Fruit fly (Drosophila melanogaster) whole organism, embryonic: Measurements from ENCODE around the gene Fur2.

Experiments used
- Adf1 ChIP-seq: fragments of 200-800 bp; sonication (Bioruptor generic); IDR thresholded peaks from 2 replicates; pipeline ENCODE4 v1.3.6; 2022; ENCODE audit warnings: missing biosample characterization, missing genetic modification characterization
- CG10209 ChIP-seq: fragments of 200-800 bp; sonication (Bioruptor generic); optimal IDR thresholded peaks from 3 replicates; lab custom pipeline; 2017; ENCODE audit warnings: missing biosample characterization, mild to moderate bottlenecking, missing genetic modification characterization, missing genetic modification reagents
- CG11456 ChIP-seq: fragments of 200-800 bp; sonication (Bioruptor generic); IDR thresholded peaks from 3 replicates; pipeline ENCODE4 v1.3.6; 2022; ENCODE audit warnings: missing biosample characterization, missing genetic modification characterization
- CG11696 ChIP-seq: fragments of 200-800 bp; sonication (Bioruptor generic); IDR thresholded peaks from 2 replicates; pipeline ENCODE4 v1.3.6; 2022; ENCODE audit warnings: missing biosample characterization, missing genetic modification characterization
- CG11723 ChIP-seq: fragments of 200-800 bp; sonication (Bioruptor generic); optimal IDR thresholded peaks from 2 replicates; lab custom pipeline; 2017; ENCODE audit warnings: missing biosample characterization, mild to moderate bottlenecking, missing genetic modification characterization
- CG12299 ChIP-seq: fragments of 200-800 bp; sonication (Bioruptor generic); optimal IDR thresholded peaks from 2 replicates; lab custom pipeline; 2018; ENCODE audit warnings: missing biosample characterization, mild to moderate bottlenecking, missing genetic modification characterization
- CG12744 ChIP-seq: fragments of 200-800 bp; sonication (Bioruptor generic); optimal IDR thresholded peaks from 2 replicates; lab custom pipeline; 2016; ENCODE audit warnings: missing biosample characterization, missing genetic modification characterization
- CG15479 ChIP-seq: fragments of 200-800 bp; sonication (Bioruptor generic); optimal IDR thresholded peaks from 3 replicates; lab custom pipeline; 2019; ENCODE audit warnings: missing biosample characterization, mild to moderate bottlenecking, missing genetic modification characterization, moderate library complexity
- CG15696 ChIP-seq: fragments of 200-800 bp; sonication (Bioruptor generic); optimal IDR thresholded peaks from 2 replicates; lab custom pipeline; 2019; ENCODE audit warnings: missing biosample characterization, mild to moderate bottlenecking, missing genetic modification characterization, moderate library complexity
- CG17361 ChIP-seq: fragments of 200-800 bp; sonication (Bioruptor generic); IDR thresholded peaks from 3 replicates; pipeline ENCODE4 v1.3.6; 2022; ENCODE audit warnings: missing biosample characterization, missing genetic modification characterization
- CG1792 ChIP-seq: fragments of 200-800 bp; sonication (Bioruptor generic); optimal IDR thresholded peaks from 2 replicates; lab custom pipeline; 2016; ENCODE audit warnings: missing biosample characterization, missing genetic modification characterization
- CG2678 ChIP-seq: fragments of 200-800 bp; sonication (Bioruptor generic); optimal IDR thresholded peaks from 3 replicates; lab custom pipeline; 2019; ENCODE audit warnings: missing biosample characterization, mild to moderate bottlenecking, missing genetic modification characterization, moderate library complexity
- CG30403 ChIP-seq: fragments of 200-800 bp; sonication (Bioruptor generic); optimal IDR thresholded peaks from 3 replicates; lab custom pipeline; 2016; ENCODE audit warnings: missing biosample characterization, missing genetic modification characterization
- CG3065 ChIP-seq: fragments of 200-800 bp; sonication (Bioruptor generic); optimal IDR thresholded peaks from 2 replicates; lab custom pipeline; 2016; ENCODE audit warnings: missing biosample characterization, missing genetic modification characterization
- CG3281 ChIP-seq: fragments of 200-800 bp; sonication (Bioruptor generic); optimal IDR thresholded peaks from 3 replicates; lab custom pipeline; 2017; ENCODE audit warnings: missing biosample characterization, mild to moderate bottlenecking, missing genetic modification characterization
- CG3407 ChIP-seq: fragments of 200-800 bp; sonication (Bioruptor generic); optimal IDR thresholded peaks from 2 replicates; lab custom pipeline; 2018; ENCODE audit warnings: missing biosample characterization, mild to moderate bottlenecking, missing genetic modification characterization
- CG34376 ChIP-seq: fragments of 200-800 bp; sonication (Bioruptor generic); optimal IDR thresholded peaks from 2 replicates; lab custom pipeline; 2018; ENCODE audit warnings: missing biosample characterization, mild to moderate bottlenecking, missing genetic modification characterization
- CG6683 ChIP-seq: fragments of 200-800 bp; sonication (Bioruptor generic); optimal IDR thresholded peaks from 2 replicates; lab custom pipeline; 2017; ENCODE audit warnings: missing biosample characterization, mild to moderate bottlenecking, missing genetic modification characterization, missing genetic modification reagents
- CG6765 ChIP-seq: fragments of 200-800 bp; sonication (Bioruptor generic); optimal IDR thresholded peaks from 3 replicates; lab custom pipeline; 2017; ENCODE audit warnings: missing biosample characterization, mild to moderate bottlenecking, missing genetic modification characterization
- CG7271 ChIP-seq: fragments of 200-800 bp; sonication (Bioruptor generic); optimal IDR thresholded peaks from 2 replicates; lab custom pipeline; 2018; ENCODE audit warnings: missing biosample characterization, mild to moderate bottlenecking, missing genetic modification characterization, moderate library complexity
- CG7357 ChIP-seq: fragments of 200-800 bp; sonication (Bioruptor generic); IDR thresholded peaks from 3 replicates; pipeline ENCODE4 v1.3.6; 2022; ENCODE audit warnings: missing biosample characterization, missing genetic modification characterization
- CG7839 ChIP-seq: fragments of 200-800 bp; sonication (Bioruptor generic); optimal IDR thresholded peaks from 3 replicates; lab custom pipeline; 2018; ENCODE audit warnings: missing biosample characterization, mild to moderate bottlenecking, missing genetic modification characterization, moderate library complexity
- CG8359 ChIP-seq: fragments of 200-800 bp; sonication (Bioruptor generic); optimal IDR thresholded peaks from 2 replicates; lab custom pipeline; 2017; ENCODE audit warnings: missing biosample characterization, mild to moderate bottlenecking, missing genetic modification characterization, borderline replicate concordance
- CG8924 ChIP-seq: fragments of 200-800 bp; optimal IDR thresholded peaks from 3 replicates; lab custom pipeline; 2019; ENCODE audit warnings: missing biosample characterization, mild to moderate bottlenecking, missing genetic modification characterization, moderate library complexity
- D ChIP-seq, 2 experiments: fragments of 200-800 bp in 1 of 2; fragments of >200 bp in 1 of 2; sonication (Bioruptor generic) in 1 of 2; optimal IDR thresholded peaks; 2 replicates in 1 of 2; 3 replicates in 1 of 2; lab custom pipeline; 2017; ENCODE audit warnings: mild to moderate bottlenecking in 1 of 2, missing biosample characterization in 1 of 2, missing genetic modification characterization in 1 of 2, missing genetic modification reagents in 1 of 2
- Dbx ChIP-seq: fragments of 200-800 bp; sonication (Bioruptor generic); IDR thresholded peaks from 3 replicates; pipeline ENCODE4 v1.3.6; 2022; ENCODE audit warnings: missing biosample characterization, missing genetic modification characterization
- Fer2 ChIP-seq: fragments of 200-800 bp; sonication (Bioruptor generic); optimal IDR thresholded peaks from 2 replicates; lab custom pipeline; 2018; ENCODE audit warnings: missing biosample characterization, mild to moderate bottlenecking, missing genetic modification characterization, moderate library complexity
- Hand ChIP-seq: fragments of 200-800 bp; sonication (Bioruptor generic); optimal IDR thresholded peaks from 2 replicates; lab custom pipeline; 2017; ENCODE audit warnings: mild to moderate bottlenecking, missing biosample characterization, missing genetic modification reagents, missing genetic modification characterization
- HmgD ChIP-seq: fragments of 200-800 bp; sonication (Bioruptor generic); optimal IDR thresholded peaks from 3 replicates; lab custom pipeline; 2016; ENCODE audit warnings: missing biosample characterization, missing genetic modification characterization
- Hr51 ChIP-seq, 2 experiments: fragments of 200-800 bp; sonication (Bioruptor generic); optimal IDR thresholded peaks; 2 replicates in 1 of 2; 3 replicates in 1 of 2; lab custom pipeline; 2016 to 2018; ENCODE audit warnings: missing biosample characterization in 2 of 2, missing genetic modification characterization in 2 of 2, mild to moderate bottlenecking in 1 of 2, moderate library complexity in 1 of 2
- NC2β ChIP-seq: fragments of 200-800 bp; sonication (Bioruptor generic); optimal IDR thresholded peaks from 2 replicates; lab custom pipeline; 2016; ENCODE audit warnings: missing biosample characterization, missing genetic modification characterization
- NFAT ChIP-seq: fragments of 200-800 bp; sonication (Bioruptor generic); IDR thresholded peaks from 2 replicates; pipeline ENCODE4 v1.3.6; 2022; ENCODE audit warnings: missing biosample characterization, missing genetic modification characterization
- Oaz ChIP-seq: fragments of 200-800 bp; sonication (Bioruptor generic); IDR thresholded peaks from 2 replicates; pipeline ENCODE4 v1.3.6; 2022; ENCODE audit warnings: missing biosample characterization, missing genetic modification characterization
- Sox102F ChIP-seq: fragments of 200-800 bp; sonication (Bioruptor generic); optimal IDR thresholded peaks from 2 replicates; lab custom pipeline; 2018; ENCODE audit warnings: missing biosample characterization, mild to moderate bottlenecking, missing genetic modification characterization, moderate library complexity
- Stat92E ChIP-seq, 3 experiments: fragments of >200 bp in 2 of 3; fragments of 200-800 bp in 1 of 3; sonication (Bioruptor generic) in 1 of 3; optimal IDR thresholded peaks; 2 replicates each; lab custom pipeline; 2017 to 2019; ENCODE audit warnings: missing biosample characterization in 3 of 3, missing genetic modification characterization in 3 of 3, mild to moderate bottlenecking in 1 of 3, moderate library complexity in 1 of 3
- Xbp1 ChIP-seq: fragments of 200-800 bp; sonication (Bioruptor generic); optimal IDR thresholded peaks from 3 replicates; lab custom pipeline; 2016; ENCODE audit warnings: missing biosample characterization, mild to moderate bottlenecking, missing genetic modification characterization
- aop ChIP-seq: fragments of 200-800 bp; sonication (Bioruptor generic); IDR thresholded peaks from 2 replicates; pipeline ENCODE4 v1.3.6; 2022; ENCODE audit warnings: missing biosample characterization, missing genetic modification characterization
- ap ChIP-seq: fragments of 200-800 bp; sonication (Bioruptor generic); IDR thresholded peaks from 2 replicates; pipeline ENCODE4 v1.3.6; 2022; ENCODE audit warnings: missing biosample characterization, missing genetic modification characterization
- bigmax ChIP-seq: fragments of 200-800 bp; sonication (Bioruptor generic); optimal IDR thresholded peaks from 2 replicates; lab custom pipeline; 2018; ENCODE audit warnings: missing biosample characterization, mild to moderate bottlenecking, missing genetic modification characterization
- esg ChIP-seq: fragments of 200-800 bp; sonication (Bioruptor generic); conservative IDR thresholded peaks from 2 replicates; pipeline ENCODE4 v1.3.6; 2022; ENCODE audit warnings: missing biosample characterization, missing genetic modification characterization
- fd102C ChIP-seq: fragments of 200-800 bp; sonication (Bioruptor generic); optimal IDR thresholded peaks from 2 replicates; lab custom pipeline; 2018; ENCODE audit warnings: missing biosample characterization, mild to moderate bottlenecking, missing genetic modification characterization, moderate library complexity
- mld ChIP-seq: fragments of 200-800 bp; sonication (Bioruptor generic); IDR thresholded peaks from 3 replicates; pipeline ENCODE4 v1.3.6; 2022; ENCODE audit warnings: missing biosample characterization, missing genetic modification characterization; ENCODE audit not compliant: partially characterized antibody
- ro ChIP-seq: fragments of 200-800 bp; sonication (Bioruptor generic); IDR thresholded peaks from 2 replicates; pipeline ENCODE4 v1.3.6; 2022; ENCODE audit warnings: missing biosample characterization, missing genetic modification characterization
- sd ChIP-seq: fragments of 200-800 bp; sonication (Bioruptor generic); optimal IDR thresholded peaks from 3 replicates; lab custom pipeline; 2018; ENCODE audit warnings: missing biosample characterization, mild to moderate bottlenecking, missing genetic modification characterization, moderate library complexity
- tna ChIP-seq: fragments of 200-800 bp; sonication (Bioruptor generic); IDR thresholded peaks from 2 replicates; pipeline ENCODE4 v1.3.6; 2022; ENCODE audit warnings: missing biosample characterization, missing genetic modification characterization; ENCODE audit not compliant: partially characterized antibody
- unc-4 ChIP-seq: fragments of 200-800 bp; sonication (Bioruptor generic); IDR thresholded peaks from 2 replicates; pipeline ENCODE4 v1.3.6; 2022; ENCODE audit warnings: missing biosample characterization, missing genetic modification characterization; ENCODE audit not compliant: partially characterized antibody
- vvl ChIP-seq: fragments of 200-800 bp; sonication (Bioruptor generic); IDR thresholded peaks from 2 replicates; pipeline ENCODE4 v1.3.6; 2022; ENCODE audit warnings: missing biosample characterization, missing genetic modification characterization
- zfh1 ChIP-seq: fragments of 200-800 bp; sonication (Bioruptor generic); IDR thresholded peaks from 3 replicates; pipeline ENCODE4 v1.3.6; 2022; ENCODE audit warnings: missing biosample characterization, missing genetic modification characterization

Fur2 gene

DNA sequence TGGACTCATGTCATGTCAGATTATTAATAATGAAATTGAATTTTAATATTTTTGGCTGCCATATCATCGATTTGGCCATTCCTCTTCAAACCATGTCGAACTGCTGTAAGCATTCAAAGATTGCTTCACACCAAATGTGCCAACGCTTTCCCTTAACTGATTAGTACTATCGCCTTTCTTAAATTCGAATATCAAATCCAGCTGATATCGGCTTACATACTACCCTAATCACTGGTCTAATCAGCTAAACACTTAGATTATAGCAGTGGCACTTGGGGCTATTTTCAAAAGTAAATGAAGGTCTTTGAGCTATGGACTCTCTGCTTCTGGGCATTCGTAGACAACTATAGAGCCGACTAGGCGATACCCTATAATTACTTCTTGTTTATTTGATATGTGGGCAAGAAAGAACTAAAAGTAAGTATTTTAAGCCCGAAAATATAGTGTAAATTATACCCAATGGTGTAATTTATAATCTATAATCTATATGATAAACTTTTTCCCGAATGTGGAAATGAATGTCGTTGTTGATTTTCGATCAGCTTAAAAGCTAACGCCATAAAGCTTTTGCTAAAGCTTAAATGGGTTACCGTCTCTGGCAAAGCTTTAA, 31.0 kb downstream of the Fur2 start (continued):
- TF ChIP-seq ap (peak; percentile 62; the same call in 1 of the 2 replicates), CG7839 (peak; percentile 90), Fer2 (tag; lab: Kevin White, UChicago) (peak; percentile 4), Adf1 (peak; percentile 50), Stat92E (GFP tag; optimal IDR thresholded peaks at IDR 0.05; lab: Kevin White, UChicago) (no peak), Hand (GFP tag; lab: Kevin White, UChicago) (peak; percentile 65), zfh1 (peak; percentile 28; the same call in 2 of the 3 replicates), CG12744 (peak; percentile 43), unc-4 (GFP tag; lab: Robert Waterston, UW) (no peak), aop (GFP tag; lab: Robert Waterston, UW) (no peak), CG3281 (GFP tag; lab: Kevin White, UChicago) (peak; percentile 77), tna (GFP tag; lab: Robert Waterston, UW) (no peak), CG3065 (GFP tag; lab: Kevin White, UChicago) (no peak), fd102C (GFP tag; lab: Kevin White, UChicago) (no peak), CG11696 (GFP tag; lab: Robert Waterston, UW) (0 out of 2 replicates have a peak, but pooled peaks have one; percentile 33), esg (GFP tag; lab: Robert Waterston, UW) (peak; percentile 69), Sox102F (GFP tag; lab: Kevin White, UChicago) (peak; percentile 88), CG10209 (GFP tag; lab: Kevin White, UChicago) (peak; percentile 82), CG6765 (GFP tag; lab: Kevin White, UChicago) (peak; percentile 79), Xbp1 (peak; percentile 80), CG12299 (tag; lab: Kevin White, UChicago) (peak; percentile 46), NFAT (GFP tag; lab: Robert Waterston, UW) (peak; percentile 52), CG2678 (tag; lab: Kevin White, UChicago) (peak; percentile 89), CG11723 (peak; percentile 6), Dbx (peak; percentile 71; the same call in 2 of the 3 replicates), CG3407 (GFP tag; lab: Kevin White, UChicago) (peak; percentile 38), CG7271 (tag; lab: Kevin White, UChicago) (no peak), CG7357 (GFP tag; lab: Robert Waterston, UW) (peak; percentile 67; the same call in 2 of the 3 replicates), CG11456 (GFP tag; lab: Robert Waterston, UW) (peak; percentile 76), mld (GFP tag; lab: Robert Waterston, UW) (no peak), vvl (GFP tag; lab: Robert Waterston, UW) (peak; percentile 92), bigmax (GFP tag; lab: Kevin White, UChicago) (no peak), CG8924 (tag; lab: Kevin White, UChicago) (peak; percentile 83), NC2β (no peak), Oaz (GFP tag; lab: Robert Waterston, UW) (peak; percentile 52), Hr51 (GFP tag; optimal IDR thresholded peaks at IDR 0.05; lab: Kevin White, UChicago) (peak in 1 of 2 experiments; percentile 90), ro (no peak), CG34376 (GFP tag; lab: Kevin White, UChicago) (peak; percentile 96), CG17361 (GFP tag; lab: Robert Waterston, UW) (no peak; the same call in 2 of the 3 replicates), CG15696 (tag; lab: Kevin White, UChicago) (no peak), sd (tag; lab: Kevin White, UChicago) (peak; percentile 65), D (optimal IDR thresholded peaks at IDR 0.05; lab: Kevin White, UChicago) (no peak), D (GFP tag; optimal IDR thresholded peaks at IDR 0.05; lab: Kevin White, UChicago) (peak; percentile 38), CG30403 (GFP tag; lab: Kevin White, UChicago) (peak; percentile 78), CG15479 (no peak), CG8359 (peak; percentile 30), CG1792 (peak; percentile 50), CG6683 (GFP tag; lab: Kevin White, UChicago) (peak; percentile 56), HmgD (GFP tag; lab: Kevin White, UChicago) (no peak)
